Worm (Caenorhabditis elegans) whole organism, L4/young adult: ENCODE results near the gene srd-10.
"Not testable (repeated sequence)": the region's sequence is repeated elsewhere in the genome, so short reads cannot be mapped to it uniquely, and the experiment has no call there.

Source experiments
- W03F9.2 ChIP-seq: fragments of 150-350 bp; optimal IDR thresholded peaks from 2 replicates; lab custom pipeline; 2014; ENCODE audit warnings: missing biosample characterization, missing genetic modification characterization
- dao-5 ChIP-seq: sonication (generic microtip); optimal IDR thresholded peaks from 2 replicates; lab custom pipeline; 2016; ENCODE audit warnings: missing genotype, missing genetic modification characterization, moderate library complexity, missing compliant biosample characterization
- him-1 ChIP-seq: sonication (generic microtip); optimal IDR thresholded peaks from 2 replicates; lab custom pipeline; 2016; ENCODE audit warnings: missing genotype, missing genetic modification reagents, missing genetic modification characterization, missing compliant biosample characterization

Gene srd-10

DNA sequence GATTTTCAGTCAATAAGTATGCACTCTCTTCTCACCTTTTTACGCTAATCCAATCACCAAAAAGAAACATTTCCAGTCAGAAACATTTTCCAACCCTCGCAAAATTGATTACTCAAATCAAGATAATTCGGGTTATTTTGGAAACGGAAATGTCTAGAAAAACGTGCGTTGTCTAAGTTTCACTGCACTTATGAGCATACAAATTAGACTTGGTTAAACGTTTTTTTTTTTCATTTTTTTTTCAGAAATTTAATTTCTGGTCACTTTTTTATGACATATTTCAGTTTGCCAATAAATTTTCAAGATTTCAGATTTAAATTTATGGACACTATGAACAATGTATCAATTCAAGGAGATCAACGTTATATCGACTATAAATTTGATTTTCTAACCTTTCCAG lies 8.1 kb downstream of the srd-10 start, which contains the start of gene sru-12:
sru-12 (plus strand) TSS at position 301 of the 400 bp plus-strand sequence.
- TF ChIP-seq W03F9.2 (tag; lab: Kevin White, UChicago) (no peak), dao-5 (tag; lab: Kevin White, UChicago) (no peak), him-1 (tag; lab: Kevin White, UChicago) (no peak)

DNA sequence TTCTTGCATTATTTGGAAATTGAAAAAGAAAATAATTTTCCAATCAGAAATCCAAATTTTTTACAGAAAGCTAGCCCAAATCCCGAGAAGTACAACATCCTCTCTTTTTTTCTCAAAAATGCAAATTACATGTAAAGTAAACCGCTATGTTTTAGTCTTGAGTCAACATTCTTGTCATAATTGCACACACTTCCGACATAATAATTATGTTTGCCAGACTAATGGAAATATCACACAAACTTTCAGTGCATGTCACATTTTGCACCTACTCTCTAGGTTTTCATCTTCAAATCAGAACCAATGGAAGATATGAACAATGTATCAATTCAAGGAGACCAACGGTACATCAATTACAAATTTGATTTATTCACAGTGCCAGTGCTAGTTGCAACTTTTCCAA lies 9.8 kb downstream of the srd-10 start, which contains the start of gene sru-11:
sru-11 (plus strand) TSS at position 301 of the 400 bp plus-strand sequence.
- no peak for TF ChIP-seq dao-5 (tag; lab: Kevin White, UChicago)

DNA sequence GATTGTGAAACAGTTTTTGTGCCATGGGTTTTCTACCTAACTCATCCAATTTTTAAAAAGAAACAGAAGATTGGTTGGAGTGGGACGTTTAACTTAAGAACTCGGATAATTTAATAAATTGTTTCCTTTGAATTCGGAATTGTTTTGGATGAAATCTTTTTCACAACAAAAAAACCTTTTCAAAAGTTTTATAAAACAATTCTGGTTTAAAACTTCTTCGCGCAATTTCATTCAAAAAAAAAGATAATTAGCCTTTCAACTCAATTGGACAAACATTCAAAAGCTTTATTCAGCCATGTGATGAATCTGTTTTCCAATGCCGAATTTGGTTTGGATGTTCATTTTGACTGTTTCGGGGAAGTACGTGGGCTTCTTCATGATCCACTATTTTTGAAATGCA lies 12.3 kb downstream of the srd-10 start, which contains the start of gene Y45F10B.12:
Y45F10B.12 (plus strand) TSS at position 301 of the 400 bp plus-strand sequence.
- TF ChIP-seq W03F9.2 (tag; lab: Kevin White, UChicago), result no peak

DNA sequence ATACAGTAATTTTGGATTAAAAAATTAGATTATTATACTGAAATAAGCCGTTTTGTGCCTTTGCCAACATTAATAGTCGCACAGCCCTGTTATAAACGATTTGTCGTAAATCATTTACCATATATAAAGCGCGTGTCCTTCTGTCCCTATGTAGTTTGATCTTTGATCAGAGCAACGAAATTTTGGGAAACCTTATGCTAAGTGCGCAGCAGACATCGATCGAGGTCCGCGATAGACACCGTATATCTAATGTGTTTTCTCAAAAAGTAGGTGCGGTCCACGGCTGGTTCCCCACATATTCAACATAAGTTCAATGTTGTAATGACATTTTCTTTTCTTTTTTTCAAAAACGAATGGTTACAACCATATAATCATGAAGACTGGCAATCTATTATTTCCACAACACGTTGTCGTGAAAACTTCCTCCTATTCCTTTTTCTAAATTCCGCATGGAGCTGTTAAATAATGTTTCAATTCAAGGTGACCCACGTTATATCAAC lies 13.8 kb downstream of the srd-10 start, which contains the start of gene sru-9:
sru-9 (plus strand) TSS at position 450 of the 500 bp plus-strand sequence.
- not testable (repeated sequence) for TF ChIP-seq W03F9.2, dao-5, him-1 (tag; lab: Kevin White, UChicago)

DNA sequence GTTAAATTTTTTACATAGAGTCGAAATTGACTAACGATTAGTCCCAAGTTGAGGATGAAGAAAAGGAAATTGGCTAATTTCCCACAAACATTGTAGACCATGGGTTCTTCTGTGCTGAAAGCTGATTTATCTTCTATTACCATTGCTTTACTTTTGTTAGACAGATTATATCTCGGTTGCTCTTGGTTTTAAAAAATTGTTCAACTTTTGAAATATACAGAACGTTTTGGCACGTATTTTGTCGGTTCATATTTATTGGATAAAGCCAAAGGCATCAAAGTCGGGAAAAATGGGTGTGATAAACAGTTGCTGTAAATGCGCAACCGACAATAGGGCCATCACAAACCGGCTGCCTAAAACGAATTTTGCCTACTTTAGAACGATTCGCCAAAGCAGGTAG lies 16.8 kb downstream of the srd-10 start, which contains the start of gene tsp-5:
tsp-5 (minus strand) TSS at position 101 of the 400 bp plus-strand sequence.
- TF ChIP-seq W03F9.2 (tag; lab: Kevin White, UChicago) (no peak), him-1 (tag; lab: Kevin White, UChicago) (no peak), dao-5 (tag; lab: Kevin White, UChicago) (no peak)

DNA sequence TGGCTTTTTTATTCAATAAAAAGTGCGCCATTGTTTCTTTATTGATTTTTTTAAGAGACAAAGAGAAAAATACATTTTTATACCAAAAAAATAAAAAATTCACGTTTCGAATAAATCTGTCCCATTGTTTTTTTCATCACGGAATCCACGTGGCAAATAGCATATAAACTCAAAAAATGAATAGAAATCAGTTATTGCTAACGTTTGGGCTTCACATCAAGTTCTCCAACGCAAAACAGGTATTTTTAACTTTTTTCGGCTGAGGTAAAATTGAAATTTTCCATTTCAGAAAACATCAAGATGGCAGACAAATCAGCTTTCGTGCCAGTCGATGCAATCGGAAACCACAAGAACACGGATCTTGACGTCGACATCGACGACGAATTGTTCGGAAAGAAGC lies 18.5 kb downstream of the srd-10 start, which contains the start of gene Y45F10B.3:
Y45F10B.3 (plus strand) TSS at position 301 of the 400 bp plus-strand sequence.
- TF ChIP-seq him-1 (tag; lab: Kevin White, UChicago), result no peak
- no peak for TF ChIP-seq W03F9.2 (tag; lab: Kevin White, UChicago)
- no peak for TF ChIP-seq dao-5 (tag; lab: Kevin White, UChicago)

DNA sequence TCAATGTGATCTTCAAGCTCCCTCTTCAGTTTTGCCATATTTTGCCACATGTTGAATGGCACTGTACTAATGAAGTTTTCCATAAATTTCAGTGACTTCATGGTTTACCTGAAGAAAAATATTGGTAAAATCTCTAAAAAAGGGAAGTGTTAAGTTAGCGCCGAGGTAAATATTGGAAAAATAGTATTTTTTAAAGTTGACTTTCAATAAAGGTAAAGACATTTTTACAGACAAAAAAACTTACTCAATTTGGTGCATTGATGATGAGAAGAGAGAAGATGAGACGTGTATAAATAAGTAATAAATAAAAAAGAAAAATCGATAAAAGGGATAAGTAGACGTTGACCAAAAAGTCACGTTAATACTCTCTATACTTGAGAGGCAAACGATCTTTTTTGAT lies 23.0 kb downstream of the srd-10 start, which contains the start of gene Y45F10B.9:
Y45F10B.9 (minus strand) TSS at position 101 of the 400 bp plus-strand sequence.
- TF ChIP-seq dao-5, W03F9.2, him-1 (tag; lab: Kevin White, UChicago): not testable (repeated sequence)

DNA sequence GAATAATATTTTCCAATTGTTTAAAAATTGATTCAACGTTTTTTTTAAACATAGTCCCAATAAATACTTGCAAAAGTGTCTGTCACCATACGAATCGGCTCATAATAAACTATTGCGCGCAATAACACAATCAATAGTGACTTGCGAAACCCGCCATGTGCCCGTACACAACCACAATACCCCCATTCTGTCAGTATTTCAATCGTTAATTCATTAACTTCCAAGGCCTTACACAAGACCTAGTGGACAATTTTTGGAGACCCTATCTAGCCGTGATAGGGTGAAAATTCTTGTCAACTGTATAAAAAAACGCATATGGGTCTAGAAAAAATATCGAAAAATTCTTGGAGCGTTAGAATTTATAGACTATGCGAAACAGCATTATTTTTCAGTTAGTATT lies 25.8 kb downstream of the srd-10 start:
- TF ChIP-seq W03F9.2 (tag; lab: Kevin White, UChicago), result no peak
- no peak for TF ChIP-seq him-1 (tag; lab: Kevin White, UChicago)
- no peak for TF ChIP-seq dao-5 (tag; lab: Kevin White, UChicago)

DNA sequence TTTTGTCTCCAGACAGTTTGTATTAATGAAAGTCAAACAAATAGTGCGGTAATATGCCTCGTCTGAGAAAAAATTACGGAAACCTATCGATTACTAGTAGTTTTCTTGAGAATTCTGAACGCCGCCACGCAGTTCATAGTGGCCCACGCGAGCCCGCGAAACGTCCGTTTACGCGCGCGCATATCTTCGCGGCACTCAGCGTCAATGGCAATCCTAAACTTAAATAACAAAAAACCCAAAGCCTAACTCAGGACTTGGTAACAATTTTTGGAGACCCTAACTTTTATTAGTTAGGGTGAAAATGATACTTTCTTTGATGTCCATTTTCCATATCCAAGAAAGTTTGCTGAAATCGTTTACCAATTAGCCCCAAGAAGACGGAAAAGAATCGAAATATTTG lies 26.6 kb downstream of the srd-10 start:
- TF ChIP-seq him-1 (tag; lab: Kevin White, UChicago), result no peak
- TF ChIP-seq dao-5 (tag; lab: Kevin White, UChicago), result no peak
- TF ChIP-seq W03F9.2 (tag; lab: Kevin White, UChicago), result no peak

DNA sequence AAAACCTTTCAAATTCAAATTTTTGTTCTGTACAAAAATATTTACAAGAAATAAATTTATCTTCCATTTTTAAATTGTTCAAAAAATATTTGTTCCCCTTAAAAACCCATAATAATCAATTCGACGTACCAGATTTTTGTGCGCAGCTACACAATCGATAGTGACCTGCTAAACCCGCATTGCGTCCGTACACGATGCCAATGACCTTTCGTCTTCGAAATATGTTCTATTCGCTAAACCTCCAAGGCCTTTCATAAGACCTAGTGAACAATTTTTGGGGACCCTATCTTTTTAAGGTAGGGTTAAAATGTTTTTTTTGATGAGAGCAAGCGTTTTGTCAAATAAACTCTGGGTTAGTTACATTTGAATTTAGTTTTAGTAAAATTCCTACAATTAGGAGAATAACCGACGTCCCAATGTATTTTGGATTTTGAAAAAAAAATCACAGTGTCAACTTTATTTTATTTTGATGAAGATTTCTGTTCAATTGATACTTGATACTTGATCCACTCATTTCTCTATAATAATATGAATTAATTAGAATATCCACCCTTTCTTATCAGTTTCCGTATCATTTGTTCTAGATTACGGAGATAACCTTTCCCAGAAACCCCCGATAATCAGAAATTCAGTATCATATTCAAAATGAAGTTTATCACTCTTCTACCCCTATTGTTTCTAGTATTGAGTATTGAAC lies 27.3 kb downstream of the srd-10 start, which contains the start of gene Y45F10B.59:
Y45F10B.59 (plus strand) TSS at position 647 of the 697 bp plus-strand sequence.
- TF ChIP-seq W03F9.2 (tag; lab: Kevin White, UChicago), result no peak
- TF ChIP-seq him-1 (tag; lab: Kevin White, UChicago), result no peak
- no peak for TF ChIP-seq dao-5 (tag; lab: Kevin White, UChicago)

DNA sequence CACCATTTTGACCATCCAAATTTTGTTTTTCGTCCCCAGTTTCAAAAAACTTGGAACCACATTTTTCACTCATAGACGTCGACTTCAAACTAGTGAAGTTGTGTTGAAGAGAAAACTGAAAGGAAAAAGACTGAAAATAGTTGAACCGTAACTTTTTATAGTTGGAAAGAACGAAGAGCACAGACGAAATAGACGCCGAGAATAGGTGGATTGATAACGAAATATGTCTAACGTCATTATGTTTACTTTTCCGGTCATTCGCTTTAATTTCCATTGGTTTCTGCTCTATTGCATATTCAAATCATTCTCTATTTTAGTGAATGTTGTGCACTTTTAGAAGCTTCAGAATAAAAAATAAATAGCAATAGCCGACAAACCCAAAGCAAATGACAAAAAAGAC lies 34.9 kb downstream of the srd-10 start, which contains the start of gene C08F11.13:
C08F11.13 (minus strand) TSS at position 138 of the 400 bp plus-strand sequence.
- no peak for TF ChIP-seq W03F9.2 (tag; lab: Kevin White, UChicago)
- TF ChIP-seq him-1 (tag; lab: Kevin White, UChicago), result no peak
- TF ChIP-seq dao-5 (tag; lab: Kevin White, UChicago), result no peak

DNA sequence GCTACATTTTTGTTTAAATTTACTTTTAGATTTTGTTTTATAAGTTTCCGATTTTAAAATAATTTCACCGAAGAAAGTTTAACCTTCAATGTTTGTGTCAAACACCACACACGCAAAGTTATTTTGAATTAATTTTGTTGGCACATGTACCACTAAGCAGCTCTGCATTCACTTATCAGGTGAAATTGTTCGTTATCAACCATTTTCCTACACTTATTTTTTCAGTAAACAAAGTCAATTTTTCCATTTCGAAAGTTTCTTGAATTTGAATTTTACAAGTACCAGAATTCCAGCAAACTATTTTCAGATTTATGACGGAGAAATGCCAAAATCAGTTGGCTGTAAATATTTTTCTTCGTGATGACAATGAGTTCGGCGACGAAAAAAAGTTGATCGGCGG lies 44.4 kb downstream of the srd-10 start, which contains the start of gene C08F11.3:
C08F11.3 (plus strand) TSS at position 301 of the 400 bp plus-strand sequence.
- TF ChIP-seq him-1 (tag; lab: Kevin White, UChicago) (no peak), dao-5 (tag; lab: Kevin White, UChicago) (no peak), W03F9.2 (tag; lab: Kevin White, UChicago) (no peak)

DNA sequence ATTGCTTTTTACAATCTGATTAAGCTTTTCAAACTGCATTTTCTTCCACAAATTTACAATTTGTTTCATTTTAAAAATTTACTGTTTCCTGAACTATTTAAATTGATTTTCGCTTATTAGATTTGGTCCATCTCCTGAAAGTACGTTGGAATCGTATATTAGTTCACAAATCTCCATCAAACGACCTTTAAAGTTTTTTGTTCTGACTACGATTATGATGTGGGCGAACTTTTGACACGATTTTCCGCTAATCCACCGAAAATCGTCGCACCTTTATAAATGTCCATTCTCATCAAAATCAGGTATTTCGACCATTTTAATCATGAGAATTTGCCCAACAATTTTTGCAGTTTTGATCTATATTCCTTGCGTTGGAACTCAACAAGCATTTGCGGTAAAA lies 48.7 kb downstream of the srd-10 start, which contains the start of gene C08F11.1:
C08F11.1 (plus strand) TSS at position 301 of the 400 bp plus-strand sequence.
- TF ChIP-seq W03F9.2 (tag; lab: Kevin White, UChicago), result no peak
- no peak for TF ChIP-seq dao-5 (tag; lab: Kevin White, UChicago)
- TF ChIP-seq him-1 (tag; lab: Kevin White, UChicago), result no peak
